Worm (Caenorhabditis elegans) whole organism, young adult: ENCODE data around the gene lido-14.

ENCODE experiments used
- C17E4.6 ChIP-seq: fragments of 200-800 bp; sonication (Bioruptor generic); IDR thresholded peaks from 2 replicates; pipeline ENCODE4 v1.3.6; 2022; ENCODE audit warnings: missing genetic modification reagents, missing genetic modification characterization, missing compliant biosample characterization
- atf-7 ChIP-seq: sonication (generic microtip); optimal IDR thresholded peaks from 2 replicates; lab custom pipeline; 2017; ENCODE audit warnings: mild to moderate bottlenecking, missing genetic modification characterization, missing compliant biosample characterization
- dox-1 ChIP-seq: fragments of 200-800 bp; sonication (Bioruptor generic); IDR thresholded peaks from 2 replicates; pipeline ENCODE4 v1.3.6; 2022; ENCODE audit warnings: missing genetic modification reagents, missing genetic modification characterization, missing compliant biosample characterization
- dpff-1 ChIP-seq: sonication (generic microtip); optimal IDR thresholded peaks from 2 replicates; lab custom pipeline; 2017; ENCODE audit warnings: mild to moderate bottlenecking, missing genetic modification characterization, missing compliant biosample characterization
- lin-35 ChIP-seq, 3 experiments: fragments of 150-350 bp in 2 of 3; sonication (generic microtip) in 1 of 3; optimal IDR thresholded peaks; 2 replicates each; lab custom pipeline; 2014 to 2018; ENCODE audit warnings: missing biosample characterization in 3 of 3, missing genetic modification characterization in 3 of 3, missing genetic modification reagents in 3 of 3
- nfyb-1 ChIP-seq: fragments of 200-800 bp; sonication (Bioruptor generic); IDR thresholded peaks from 2 replicates; pipeline ENCODE4 v1.3.6; 2022; ENCODE audit warnings: missing genetic modification reagents, missing genetic modification characterization, missing compliant biosample characterization
- pha-4 ChIP-seq: fragments of 150-350 bp; sonication (generic microtip); optimal IDR thresholded peaks from 2 replicates; lab custom pipeline; 2014; ENCODE audit warnings: missing biosample characterization, missing genetic modification reagents, missing genetic modification characterization
- rec-8 ChIP-seq, 2 experiments: sonication (generic microtip); optimal IDR thresholded peaks; 2 replicates each; lab custom pipeline; 2016; ENCODE audit warnings: mild to moderate bottlenecking in 2 of 2, missing genetic modification characterization in 2 of 2, missing genetic modification reagents in 2 of 2, missing genotype in 2 of 2, missing biosample characterization in 1 of 2, missing compliant biosample characterization in 1 of 2, moderate library complexity in 1 of 2
- snpc-3.4 ChIP-seq: sonication (generic microtip); optimal IDR thresholded peaks from 2 replicates; lab custom pipeline; 2017; ENCODE audit warnings: missing genetic modification characterization, mild to moderate bottlenecking, missing compliant biosample characterization, antibody characterized with exemption, moderate library complexity, missing genotype, missing genetic modification reagents
- snpc-4 ChIP-seq, 5 experiments: fragments of 150-350 bp in 1 of 5; sonication (generic microtip) in 4 of 5; optimal IDR thresholded peaks; 2 replicates each; lab custom pipeline; 2014 to 2018; ENCODE audit warnings: missing genetic modification characterization in 5 of 5, missing biosample characterization in 3 of 5, antibody characterized with exemption in 2 of 5, mild to moderate bottlenecking in 2 of 5, missing compliant biosample characterization in 2 of 5, missing genotype in 2 of 5, moderate library complexity in 2 of 5, missing genetic modification reagents in 1 of 5
- ztf-28 ChIP-seq: fragments of 200-800 bp; sonication (Bioruptor generic); IDR thresholded peaks from 2 replicates; pipeline ENCODE4 v1.3.6; 2022; ENCODE audit warnings: missing genetic modification reagents, missing genetic modification characterization, missing compliant biosample characterization
- ztf-3 ChIP-seq: fragments of 200-800 bp; sonication (Bioruptor generic); optimal IDR thresholded peaks from 2 replicates; lab custom pipeline; 2018; ENCODE audit warnings: mild to moderate bottlenecking, missing genetic modification characterization, missing compliant biosample characterization

ce11 chrII:3371010-3371409 lies 12.1 kb downstream of the lido-14 start, which contains the start of gene bath-23:
- TF ChIP-seq rec-8 (tag; optimal IDR thresholded peaks at IDR 0.05; lab: Kevin White, UChicago): no peak
- no peak for TF ChIP-seq snpc-4 (GFP tag; optimal IDR thresholded peaks at IDR 0.05; lab: Kevin White, UChicago)
- no peak for TF ChIP-seq snpc-4 (tag; optimal IDR thresholded peaks at IDR 0.05; lab: Kevin White, UChicago)
- no peak for TF ChIP-seq C17E4.6 (GFP tag; lab: Robert Waterston, UW)
- no peak for TF ChIP-seq lin-35 (GFP tag; optimal IDR thresholded peaks at IDR 0.05; lab: Kevin White, UChicago)
- no peak for TF ChIP-seq snpc-3.4 (tag; lab: Kevin White, UChicago)
- TF ChIP-seq dpff-1: no peak
- no peak for TF ChIP-seq dox-1 (GFP tag; lab: Robert Waterston, UW)
- TF ChIP-seq nfyb-1 (GFP tag; lab: Robert Waterston, UW): no peak
- TF ChIP-seq ztf-3 (GFP tag; lab: Kevin White, UChicago): no peak
- TF ChIP-seq ztf-28 (GFP tag; lab: Robert Waterston, UW): no peak
- no peak for TF ChIP-seq pha-4
- no peak for TF ChIP-seq atf-7 (tag; lab: Kevin White, UChicago)
